Worm (Caenorhabditis elegans) whole organism, midembryonic: ENCODE results near the gene hyl-2.

Experiments
- T22C8.4 ChIP-seq: fragments of 200-800 bp; sonication (Bioruptor generic); IDR thresholded peaks from 2 replicates; pipeline ENCODE4 v1.3.6; 2022; ENCODE audit warnings: missing genetic modification characterization, missing compliant biosample characterization
- cog-1 ChIP-seq: sonication (generic microtip); optimal IDR thresholded peaks from 2 replicates; lab custom pipeline; 2016; ENCODE audit warnings: missing genetic modification characterization, missing compliant biosample characterization
- flt-1 ChIP-seq: fragments of 200-800 bp; sonication (Bioruptor generic); IDR thresholded peaks from 2 replicates; pipeline ENCODE4 v1.3.6; 2022; ENCODE audit warnings: missing genetic modification characterization, missing compliant biosample characterization
- klf-2 ChIP-seq: fragments of 200-800 bp; sonication (Bioruptor generic); conservative IDR thresholded peaks from 2 replicates; pipeline ENCODE4 v1.3.6; 2022; ENCODE audit warnings: missing genetic modification reagents, missing genetic modification characterization, missing compliant biosample characterization
- med-1 ChIP-seq: sonication (generic microtip); optimal IDR thresholded peaks from 2 replicates; lab custom pipeline; 2017; ENCODE audit warnings: missing genetic modification characterization, mild to moderate bottlenecking, missing compliant biosample characterization, antibody characterized with exemption, missing genetic modification reagents; ENCODE audit not compliant: insufficient read depth
- tab-1 ChIP-seq: fragments of 200-800 bp; sonication (Bioruptor generic); IDR thresholded peaks from 2 replicates; pipeline ENCODE4 v1.3.6; 2022; ENCODE audit warnings: missing genetic modification characterization, missing compliant biosample characterization
- ztf-23 ChIP-seq: fragments of 200-800 bp; sonication (Bioruptor generic); IDR thresholded peaks from 2 replicates; pipeline ENCODE4 v1.3.6; 2022; ENCODE audit warnings: missing genetic modification reagents, missing genetic modification characterization, missing compliant biosample characterization
- ztf-29 ChIP-seq: fragments of 200-800 bp; sonication (Bioruptor generic); IDR thresholded peaks from 2 replicates; pipeline ENCODE4 v1.3.6; 2022; ENCODE audit warnings: missing genetic modification reagents, missing genetic modification characterization, missing compliant biosample characterization

- no peak for TF ChIP-seq T22C8.4
- no peak for TF ChIP-seq med-1
- TF ChIP-seq ztf-29: no peak
- no peak for TF ChIP-seq ztf-23 (GFP tag; lab: Robert Waterston, UW)
- TF ChIP-seq flt-1 (GFP tag; lab: Robert Waterston, UW): no peak
- no peak for TF ChIP-seq cog-1 (tag; lab: Kevin White, UChicago)
- no peak for TF ChIP-seq tab-1 (GFP tag; lab: Robert Waterston, UW)
- TF ChIP-seq klf-2: no peak
Observed at ce11 chrX:4732752-4733151, 33.5 kb upstream of the hyl-2 start, which contains the start of gene aman-1.
